Comparison of ENCODE assay signal across 5 fruit fly cellular contexts in genomic region chrX:17875014-17875589, dm6.
A peak's percentile ranks its signal among the peaks of the same experiment; 100 is the strongest.
TF ChIP-seq lines count a peak whose summit lies in the region.

No protein-coding gene starts in this region.

- no peak for TF ChIP-seq CTCF in whole organism, embryonic (GFP tag; optimal IDR thresholded peaks at IDR 0.05; lab: Kevin White, UChicago)

TF ChIP-seq in whole organism, 6 proteins besides CTCF, POLR2A, EP300 and RAD21:
- TF ChIP-seq EcR (GFP tag; optimal IDR thresholded peaks at IDR 0.05; lab: Kevin White, UChicago), result no peak
- no peak for TF ChIP-seq Dll (optimal IDR thresholded peaks at IDR 0.05; lab: Kevin White, UChicago)
- peak; percentile 54 for TF ChIP-seq pan (optimal IDR thresholded peaks at IDR 0.05; lab: Kevin White, UChicago)
- no peak for TF ChIP-seq psq (optimal IDR thresholded peaks at IDR 0.05; lab: Kevin White, UChicago)

TF ChIP-seq in whole organism, embryonic, 481 proteins besides CTCF, POLR2A, EP300 and RAD21 (continues in another document):
- TF ChIP-seq CG6272 (GFP tag; IDR thresholded peaks at IDR 0.05; lab: Robert Waterston, UW), result no peak
- TF ChIP-seq CG2120 (GFP tag; optimal IDR thresholded peaks at IDR 0.05; lab: Kevin White, UChicago), result no peak
- no peak for TF ChIP-seq vvl (GFP tag; IDR thresholded peaks at IDR 0.05; lab: Robert Waterston, UW)
- no peak for TF ChIP-seq crc (GFP tag; optimal IDR thresholded peaks at IDR 0.05; lab: Kevin White, UChicago)
- no peak for TF ChIP-seq CG1603 (tag; optimal IDR thresholded peaks at IDR 0.05; lab: Kevin White, UChicago)
- TF ChIP-seq gcm (GFP tag; optimal IDR thresholded peaks at IDR 0.05; lab: Kevin White, UChicago), result no peak
- no peak for TF ChIP-seq oc (tag; optimal IDR thresholded peaks at IDR 0.05; lab: Kevin White, UChicago)
- TF ChIP-seq Doc3 (GFP tag; IDR thresholded peaks at IDR 0.05; lab: Robert Waterston, UW; ENCODE audit: partially characterized antibody), result no peak
- no peak for TF ChIP-seq CG13624 (GFP tag; optimal IDR thresholded peaks at IDR 0.05; lab: Kevin White, UChicago)
- peak in 1 of 2 experiments; percentile 24 for TF ChIP-seq bsh (GFP tag; optimal IDR thresholded peaks at IDR 0.05; lab: Kevin White, UChicago)
- TF ChIP-seq nom (GFP tag; optimal IDR thresholded peaks at IDR 0.05; lab: Kevin White, UChicago), result peak; percentile 42
- no peak for TF ChIP-seq fd3F (GFP tag; optimal IDR thresholded peaks at IDR 0.05; lab: Kevin White, UChicago)
- peak; percentile 48 for TF ChIP-seq stwl (tag; optimal IDR thresholded peaks at IDR 0.05; lab: Kevin White, UChicago)
- no peak for TF ChIP-seq zen2 (GFP tag; IDR thresholded peaks at IDR 0.05; lab: Robert Waterston, UW; ENCODE audit: partially characterized antibody)
- TF ChIP-seq fd64A (GFP tag; optimal IDR thresholded peaks at IDR 0.05; lab: Kevin White, UChicago), result no peak
- no peak for TF ChIP-seq Aef1 (GFP tag; IDR thresholded peaks at IDR 0.05; lab: Robert Waterston, UW)
- TF ChIP-seq caup (GFP tag; optimal IDR thresholded peaks at IDR 0.05; lab: Kevin White, UChicago; ENCODE audit: severe bottlenecking), result no peak
- no peak for TF ChIP-seq GATAe (GFP tag; conservative IDR thresholded peaks at IDR 0.05; lab: Robert Waterston, UW)
- 0 out of 2 replicates have a peak, but pooled peaks have one; percentile 16 for TF ChIP-seq CG4360 (GFP tag; IDR thresholded peaks at IDR 0.05; lab: Robert Waterston, UW)
- no peak for TF ChIP-seq CG17328 (GFP tag; IDR thresholded peaks at IDR 0.05; lab: Robert Waterston, UW)
- no peak for TF ChIP-seq Hr3 (GFP tag; optimal IDR thresholded peaks at IDR 0.05; lab: Kevin White, UChicago)
- TF ChIP-seq Blimp-1 (GFP tag; optimal IDR thresholded peaks at IDR 0.05; lab: Kevin White, UChicago), result no peak

TF ChIP-seq in whole organism, prepupa, 60 proteins besides CTCF, POLR2A, EP300 and RAD21 (continues in another document):
- TF ChIP-seq dsx (GFP tag; optimal IDR thresholded peaks at IDR 0.05; lab: Kevin White, UChicago; ENCODE audit: poor library complexity, severe bottlenecking) (peak; percentile 47), CG9139 (GFP tag; optimal IDR thresholded peaks at IDR 0.05; lab: Kevin White, UChicago) (peak; percentile 17), fd85E (GFP tag; optimal IDR thresholded peaks at IDR 0.05; lab: Kevin White, UChicago) (no peak), Eip75B (GFP tag; optimal IDR thresholded peaks at IDR 0.05; lab: Kevin White, UChicago) (peak; percentile 53), Gug (GFP tag; IDR thresholded peaks at IDR 0.05; lab: Robert Waterston, UW) (no peak), esn (GFP tag; optimal IDR thresholded peaks at IDR 0.05; lab: Kevin White, UChicago) (peak; percentile 59), Sox102F (GFP tag; optimal IDR thresholded peaks at IDR 0.05; lab: Kevin White, UChicago) (peak; percentile 55), CG15336 (GFP tag; IDR thresholded peaks at IDR 0.05; lab: Robert Waterston, UW) (0 out of 2 replicates have a peak, but pooled peaks have one; percentile 19), CG6792 (GFP tag; optimal IDR thresholded peaks at IDR 0.05; lab: Kevin White, UChicago) (peak; percentile 46), CG3919 (GFP tag; optimal IDR thresholded peaks at IDR 0.05; lab: Kevin White, UChicago) (peak; percentile 58), dac (GFP tag; optimal IDR thresholded peaks at IDR 0.05; lab: Kevin White, UChicago) (no peak), CG10631 (GFP tag; optimal IDR thresholded peaks at IDR 0.05; lab: Kevin White, UChicago) (peak; percentile 31), cyc (GFP tag; optimal IDR thresholded peaks at IDR 0.05; lab: Kevin White, UChicago) (peak; percentile 56), Ets96B (tag; optimal IDR thresholded peaks at IDR 0.05; lab: Kevin White, UChicago) (peak; percentile 13), OdsH (GFP tag; optimal IDR thresholded peaks at IDR 0.05; lab: Kevin White, UChicago) (peak; percentile 43), fd59A (GFP tag; optimal IDR thresholded peaks at IDR 0.05; lab: Kevin White, UChicago) (no peak), ss (GFP tag; optimal IDR thresholded peaks at IDR 0.05; lab: Kevin White, UChicago) (peak; percentile 43 to 63), topi (GFP tag; optimal IDR thresholded peaks at IDR 0.05; lab: Kevin White, UChicago) (peak; percentile 74), CG32006 (GFP tag; optimal IDR thresholded peaks at IDR 0.05; lab: Kevin White, UChicago) (peak; percentile 32), achi (GFP tag; optimal IDR thresholded peaks at IDR 0.05; lab: Kevin White, UChicago) (peak; percentile 44), CG11762 (GFP tag; optimal IDR thresholded peaks at IDR 0.05; lab: Kevin White, UChicago; ENCODE audit: insufficient read depth) (peak; percentile 6), Eip93F (GFP tag; optimal IDR thresholded peaks at IDR 0.05; lab: Kevin White, UChicago) (peak; percentile 25)

TF ChIP-seq in whole organism, pupa, 21 proteins besides CTCF, POLR2A, EP300 and RAD21:
- TF ChIP-seq CG17806 (tag; optimal IDR thresholded peaks at IDR 0.05; lab: Kevin White, UChicago) (no peak), CG9948 (tag; optimal IDR thresholded peaks at IDR 0.05; lab: Kevin White, UChicago) (no peak), gl (tag; optimal IDR thresholded peaks at IDR 0.05; lab: Kevin White, UChicago) (peak; percentile 62), Pif1A (GFP tag; optimal IDR thresholded peaks at IDR 0.05; lab: Kevin White, UChicago) (peak; percentile 30), EcR (GFP tag; optimal IDR thresholded peaks at IDR 0.05; lab: Kevin White, UChicago) (peak; percentile 42), CG8159 (tag; optimal IDR thresholded peaks at IDR 0.05; lab: Kevin White, UChicago) (peak; percentile 1), CG12605 (GFP tag; IDR thresholded peaks at IDR 0.05; lab: Robert Waterston, UW) (peak; percentile 70), fd96Ca (GFP tag; IDR thresholded peaks at IDR 0.05; lab: Robert Waterston, UW) (0 out of 3 replicates have a peak, but pooled peaks have one; percentile 18), CG14655 (GFP tag; optimal IDR thresholded peaks at IDR 0.05; lab: Kevin White, UChicago) (peak; percentile 55), CG15710 (tag; optimal IDR thresholded peaks at IDR 0.05; lab: Kevin White, UChicago) (peak; percentile 7), D1 (tag; optimal IDR thresholded peaks at IDR 0.05; lab: Kevin White, UChicago) (no peak), Snoo (tag; optimal IDR thresholded peaks at IDR 0.05; lab: Kevin White, UChicago) (peak; percentile 32), CG8301 (tag; optimal IDR thresholded peaks at IDR 0.05; lab: Kevin White, UChicago) (peak; percentile 7), CG4496 (GFP tag; IDR thresholded peaks at IDR 0.05; lab: Robert Waterston, UW) (peak; percentile 63; the same call in 1 of the 3 replicates)

TF ChIP-seq in whole organism, wandering third instar larva, 38 proteins besides CTCF, POLR2A, EP300 and RAD21:
- TF ChIP-seq usp (GFP tag; optimal IDR thresholded peaks at IDR 0.05; lab: Kevin White, UChicago), result no peak
- TF ChIP-seq CG9705 (GFP tag; optimal IDR thresholded peaks at IDR 0.05; lab: Kevin White, UChicago), result no peak
- TF ChIP-seq fru (GFP tag; optimal IDR thresholded peaks at IDR 0.05; lab: Kevin White, UChicago), result peak; percentile 10
- no peak for TF ChIP-seq Sp1 (GFP tag; optimal IDR thresholded peaks at IDR 0.05; lab: Kevin White, UChicago)
- no peak for TF ChIP-seq Rel (GFP tag; optimal IDR thresholded peaks at IDR 0.05; lab: Kevin White, UChicago)
- peak; percentile 80 for TF ChIP-seq Rel (tag; optimal IDR thresholded peaks at IDR 0.05; lab: Kevin White, UChicago)
- peak; percentile 27 for TF ChIP-seq psq (GFP tag; optimal IDR thresholded peaks at IDR 0.05; lab: Kevin White, UChicago)
- peak; percentile 2 for TF ChIP-seq h (GFP tag; optimal IDR thresholded peaks at IDR 0.05; lab: Kevin White, UChicago)
- TF ChIP-seq dmrt93B (GFP tag; optimal IDR thresholded peaks at IDR 0.05; lab: Kevin White, UChicago), result no peak
- TF ChIP-seq pan (optimal IDR thresholded peaks at IDR 0.05; lab: Kevin White, UChicago), result no peak
- TF ChIP-seq HLH106 (tag; optimal IDR thresholded peaks at IDR 0.05; lab: Kevin White, UChicago), result no peak
- no peak for TF ChIP-seq rgr (GFP tag; optimal IDR thresholded peaks at IDR 0.05; lab: Kevin White, UChicago)
- TF ChIP-seq foxo (GFP tag; optimal IDR thresholded peaks at IDR 0.05; lab: Kevin White, UChicago), result peak in 1 of 2 experiments; percentile 49
- TF ChIP-seq Abd-B (GFP tag; optimal IDR thresholded peaks at IDR 0.05; lab: Kevin White, UChicago), result no peak
